Worm (Caenorhabditis elegans) whole organism, L3 larva: Measurements from ENCODE around the gene F54E7.6.

ENCODE experiments used
- aly-2 ChIP-seq: fragments of 150-350 bp; optimal IDR thresholded peaks from 2 replicates; lab custom pipeline; 2014; ENCODE audit warnings: missing biosample characterization, missing genetic modification characterization
- ama-1 ChIP-seq: fragments of 150-350 bp; optimal IDR thresholded peaks from 2 replicates; lab custom pipeline; 2018
- elt-2 ChIP-seq: sonication (generic microtip); optimal IDR thresholded peaks from 2 replicates; lab custom pipeline; 2016; ENCODE audit warnings: missing genetic modification reagents, mild to moderate bottlenecking, missing genetic modification characterization, missing compliant biosample characterization
- fkh-10 ChIP-seq: sonication (generic microtip); optimal IDR thresholded peaks from 2 replicates; lab custom pipeline; 2017; ENCODE audit warnings: missing biosample characterization, missing genetic modification reagents, missing genetic modification characterization
- lin-39 ChIP-seq: fragments of 150-350 bp; optimal IDR thresholded peaks from 2 replicates; lab custom pipeline; 2018; ENCODE audit warnings: missing biosample characterization, missing genetic modification reagents, missing genetic modification characterization
- mdl-1 ChIP-seq: fragments of 150-350 bp; optimal IDR thresholded peaks from 2 replicates; lab custom pipeline; 2014; ENCODE audit warnings: missing biosample characterization, missing genetic modification characterization
- nfya-1 ChIP-seq: sonication (generic microtip); optimal IDR thresholded peaks from 2 replicates; lab custom pipeline; 2017; ENCODE audit warnings: missing genetic modification characterization, mild to moderate bottlenecking, missing compliant biosample characterization, antibody characterized with exemption, moderate library complexity; ENCODE audit not compliant: insufficient read depth
- nhr-25 ChIP-seq: sonication (generic microtip); optimal IDR thresholded peaks from 2 replicates; lab custom pipeline; 2017; ENCODE audit warnings: missing biosample characterization, missing genetic modification characterization
- nhr-43 ChIP-seq: sonication (generic microtip); optimal IDR thresholded peaks from 2 replicates; lab custom pipeline; 2016; ENCODE audit warnings: mild to moderate bottlenecking, missing genetic modification characterization, missing compliant biosample characterization; ENCODE audit not compliant: poor library complexity, severe bottlenecking
- pqm-1 ChIP-seq: fragments of 150-350 bp; optimal IDR thresholded peaks from 2 replicates; lab custom pipeline; 2017; ENCODE audit warnings: missing biosample characterization, missing genetic modification characterization, inconsistent platforms
- snpc-4 ChIP-seq: fragments of 150-350 bp; optimal IDR thresholded peaks from 2 replicates; lab custom pipeline; 2014; ENCODE audit warnings: missing biosample characterization, missing genetic modification characterization

F54E7.6 gene

DNA sequence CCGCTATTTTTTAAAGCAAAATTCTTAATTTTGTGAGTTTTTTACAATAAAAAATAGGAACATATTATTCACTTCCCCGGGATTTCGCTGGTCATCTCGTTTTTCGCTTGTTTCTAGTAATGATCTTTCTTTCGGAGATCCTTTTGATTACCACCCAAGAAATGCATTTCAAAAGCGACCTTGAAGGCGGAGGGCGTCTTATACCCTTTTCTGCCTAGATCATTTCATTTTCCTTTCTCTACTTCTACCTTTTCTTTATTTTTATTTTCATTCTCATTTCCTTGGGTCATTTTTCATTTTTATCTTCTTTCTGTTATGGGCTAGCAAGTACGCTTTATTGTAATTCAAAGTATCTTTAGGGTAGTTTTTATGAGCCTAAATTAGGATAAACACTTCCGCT, 40.7 kb downstream of the F54E7.6 start:
- TF ChIP-seq nhr-43 (tag; lab: Kevin White, UChicago) (no peak), nhr-25 (tag; lab: Kevin White, UChicago) (peak; percentile 11)

DNA sequence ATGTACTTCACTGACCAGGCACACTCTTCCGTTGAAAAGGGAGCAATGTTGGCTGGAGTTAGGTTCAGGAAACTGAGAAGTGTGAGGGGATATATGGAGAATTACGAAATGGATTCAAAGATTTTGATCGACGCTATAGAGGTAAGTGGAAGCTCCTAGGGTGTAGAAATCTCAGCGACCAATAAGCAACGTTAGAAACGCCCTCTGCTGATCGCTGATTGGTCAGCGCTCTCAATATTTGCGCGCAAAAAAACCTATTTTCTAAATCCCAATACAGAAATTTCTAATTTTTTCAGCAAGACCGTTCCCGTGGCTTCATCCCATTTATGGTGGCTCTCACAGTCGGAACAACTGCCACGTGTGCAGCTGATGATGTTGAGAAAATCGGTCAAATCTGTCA, 45.2 kb downstream of the F54E7.6 start:
- no peak for TF ChIP-seq ama-1 (lab: Kevin White, UChicago)
- TF ChIP-seq nfya-1 (tag; lab: Kevin White, UChicago), result peak; percentile 56
- TF ChIP-seq, all 47 proteins: peak for 1

DNA sequence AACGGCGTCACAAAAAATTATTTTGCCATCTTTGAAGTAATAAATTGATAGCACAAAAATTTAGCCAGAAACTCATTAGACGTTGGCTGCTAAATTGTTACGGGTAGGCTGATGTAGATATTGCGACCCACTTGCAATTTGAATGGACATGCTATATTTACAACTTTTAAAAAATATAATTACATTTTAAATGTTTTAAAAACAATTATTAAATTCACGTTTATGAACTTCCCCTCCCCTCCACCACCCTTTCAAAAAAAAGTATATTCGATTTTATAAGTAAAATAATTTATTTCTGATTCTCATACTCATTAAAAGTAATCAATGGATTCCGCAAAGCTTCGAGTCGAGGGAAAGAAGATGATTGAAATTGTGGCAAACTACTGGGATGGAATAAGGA, 46.2 kb downstream of the F54E7.6 start, which contains the start of gene basl-1:
Gene basl-1, plus strand, starts transcription at position 301 of the 400 bp plus-strand sequence.
- TF ChIP-seq elt-2 (tag; lab: Kevin White, UChicago), result no peak

DNA sequence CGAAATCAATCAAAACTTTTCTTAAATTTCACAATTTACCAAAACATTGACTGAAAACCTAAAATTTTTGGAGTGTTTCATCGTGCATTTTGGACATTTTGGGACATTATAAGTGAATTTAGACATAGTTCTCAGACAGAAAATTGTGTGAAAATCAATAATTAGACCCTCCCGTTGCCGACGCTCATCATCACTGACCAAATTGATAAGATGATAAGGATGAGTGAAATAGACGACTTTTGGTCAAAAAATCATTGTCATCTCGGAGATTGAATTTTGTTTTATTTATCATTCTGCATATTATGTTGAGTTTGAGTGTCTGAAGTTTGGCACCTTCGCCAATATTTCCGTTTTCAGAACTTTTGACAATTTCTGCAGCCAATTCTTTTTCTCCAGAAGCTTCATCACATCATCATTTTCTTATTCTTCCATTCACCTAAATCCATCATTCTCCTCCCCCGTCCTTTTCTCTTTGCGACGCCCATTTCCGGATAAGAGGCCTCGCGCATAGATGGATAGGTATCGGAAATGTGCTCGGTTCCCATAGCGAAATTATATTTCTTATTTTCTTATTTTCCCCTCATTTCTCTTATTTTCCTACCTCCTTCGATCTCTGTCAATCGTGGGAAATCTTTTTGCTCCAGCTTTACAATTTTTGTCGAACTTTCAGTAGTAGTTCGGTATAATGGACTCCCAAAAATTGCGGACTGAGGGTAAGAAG, 49.1 kb downstream of the F54E7.6 start, which contains the start of gene bas-1:
Gene bas-1, plus strand, starts transcription at position 671 of the 721 bp plus-strand sequence.
- TF ChIP-seq snpc-4 (tag; lab: Kevin White, UChicago) (no peak), nfya-1 (tag; lab: Kevin White, UChicago) (no peak), lin-39 (peak; percentile 6), aly-2 (no peak), pqm-1 (tag; lab: Kevin White, UChicago) (peak; percentile 60), mdl-1 (tag; lab: Kevin White, UChicago) (no peak), elt-2 (tag; lab: Kevin White, UChicago) (peak; percentile 34)

DNA sequence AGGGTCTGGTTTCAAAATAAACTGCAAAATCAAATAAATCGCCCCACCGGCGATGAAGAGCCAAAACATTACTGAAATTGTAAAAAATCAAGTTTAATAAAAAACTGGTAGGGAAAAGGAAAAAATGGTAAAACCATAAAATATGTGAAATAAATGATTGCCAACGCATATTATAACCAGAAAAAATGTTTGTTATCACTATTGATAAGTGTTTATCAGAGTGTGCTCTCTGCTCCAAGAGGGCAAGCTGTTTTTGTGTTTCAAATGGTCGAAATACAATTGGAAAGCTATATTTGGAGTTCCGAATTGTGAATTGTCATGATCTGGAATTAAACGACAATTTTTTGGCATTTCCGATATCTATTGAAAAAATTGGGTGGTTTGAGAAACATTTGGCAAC, 50.6 kb downstream of the F54E7.6 start, which contains the start of gene C05D2.8:
Gene C05D2.8, minus strand, starts transcription at position 71 of the 400 bp plus-strand sequence.
- TF ChIP-seq pqm-1 (tag; lab: Kevin White, UChicago) (peak; percentile 20), fkh-10 (no peak), elt-2 (tag; lab: Kevin White, UChicago) (peak; percentile 81)
- TF ChIP-seq, all 47 proteins: peak for 2
